Fruit fly (Drosophila melanogaster): Measurements from ENCODE around the gene Best1.

- TF ChIP-seq cyc (GFP tag; optimal IDR thresholded peaks at IDR 0.05): no peak
- no peak for TF ChIP-seq eg (GFP tag; IDR thresholded peaks at IDR 0.05)
- no peak for TF ChIP-seq CG3032 (tag; optimal IDR thresholded peaks at IDR 0.05)
- TF ChIP-seq CG16779 (tag; optimal IDR thresholded peaks at IDR 0.05): no peak
- no peak for TF ChIP-seq acj6 (GFP tag; optimal IDR thresholded peaks at IDR 0.05)
- TF ChIP-seq CG8319 (GFP tag; optimal IDR thresholded peaks at IDR 0.05): no peak
- TF ChIP-seq Eip78C (GFP tag): peak; percentile 48
- TF ChIP-seq CG6163 (GFP tag; IDR thresholded peaks at IDR 0.05): no peak
- no peak for TF ChIP-seq achi (GFP tag; optimal IDR thresholded peaks at IDR 0.05)
These were observed 19.9 kb upstream of the Best1 start, which contains the start of gene Syn for dm6 chr3R:10190084-10190782.

Measured in whole organism, prepupa.